Worm (Caenorhabditis elegans) whole organism, young adult: Measurements from ENCODE around the gene Y66D12A.11.

Experiments used
- F39B2.1 ChIP-seq: fragments of 200-800 bp; sonication (Bioruptor generic); IDR thresholded peaks from 2 replicates; pipeline ENCODE4 v1.3.6; 2022; ENCODE audit warnings: missing genetic modification reagents, missing genetic modification characterization, missing compliant biosample characterization
- F49E8.2 ChIP-seq: sonication (generic microtip); optimal IDR thresholded peaks from 3 replicates; lab custom pipeline; 2017; ENCODE audit warnings: missing genetic modification characterization, mild to moderate bottlenecking, missing compliant biosample characterization, antibody characterized with exemption, moderate library complexity; ENCODE audit not compliant: insufficient read depth
- Y56A3A.18 ChIP-seq: fragments of 200-800 bp; sonication (Bioruptor generic); IDR thresholded peaks from 2 replicates; pipeline ENCODE4 v1.3.6; 2022; ENCODE audit warnings: missing genetic modification reagents, missing genetic modification characterization, missing compliant biosample characterization
- Y95B8A.8 ChIP-seq: fragments of 200-800 bp; sonication (Bioruptor generic); IDR thresholded peaks from 2 replicates; pipeline ENCODE4 v1.3.6; 2022; ENCODE audit warnings: missing genetic modification reagents, missing genetic modification characterization, missing compliant biosample characterization
- ccch-3 ChIP-seq: fragments of 200-800 bp; sonication (Bioruptor generic); optimal IDR thresholded peaks from 2 replicates; lab custom pipeline; 2018; ENCODE audit warnings: mild to moderate bottlenecking, missing genetic modification characterization, missing compliant biosample characterization
- ceh-100 ChIP-seq: fragments of 200-800 bp; sonication (Bioruptor generic); IDR thresholded peaks from 2 replicates; pipeline ENCODE4 v1.3.6; 2022; ENCODE audit warnings: missing genetic modification reagents, missing genetic modification characterization, missing compliant biosample characterization
- dpl-1 ChIP-seq: fragments of 150-350 bp; optimal IDR thresholded peaks from 2 replicates; lab custom pipeline; 2014; ENCODE audit warnings: missing biosample characterization, missing genetic modification reagents, missing genetic modification characterization
- ets-4 ChIP-seq: fragments of 200-800 bp; sonication (Bioruptor generic); optimal IDR thresholded peaks from 2 replicates; lab custom pipeline; 2018; ENCODE audit warnings: mild to moderate bottlenecking, missing genetic modification characterization, missing compliant biosample characterization
- hlh-26 ChIP-seq: fragments of 200-800 bp; sonication (Bioruptor generic); conservative IDR thresholded peaks from 2 replicates; pipeline ENCODE4 v1.3.6; 2022; ENCODE audit warnings: missing genetic modification reagents, missing genetic modification characterization, missing compliant biosample characterization
- snpc-4 ChIP-seq, 5 experiments: fragments of 150-350 bp in 1 of 5; sonication (generic microtip) in 4 of 5; optimal IDR thresholded peaks; 2 replicates each; lab custom pipeline; 2014 to 2018; ENCODE audit warnings: missing genetic modification characterization in 5 of 5, missing biosample characterization in 3 of 5, antibody characterized with exemption in 2 of 5, mild to moderate bottlenecking in 2 of 5, missing compliant biosample characterization in 2 of 5, missing genotype in 2 of 5, moderate library complexity in 2 of 5, missing genetic modification reagents in 1 of 5
- ztf-28 ChIP-seq: fragments of 200-800 bp; sonication (Bioruptor generic); IDR thresholded peaks from 2 replicates; pipeline ENCODE4 v1.3.6; 2022; ENCODE audit warnings: missing genetic modification reagents, missing genetic modification characterization, missing compliant biosample characterization

- TF ChIP-seq dpl-1 (GFP tag; lab: Kevin White, UChicago): no peak
- no peak for TF ChIP-seq ceh-100
- no peak for TF ChIP-seq hlh-26
- no peak for TF ChIP-seq F39B2.1
- no peak for TF ChIP-seq Y95B8A.8
- no peak for TF ChIP-seq F49E8.2
- no peak for TF ChIP-seq snpc-4 (GFP tag; optimal IDR thresholded peaks at IDR 0.05; lab: Kevin White, UChicago)
- TF ChIP-seq snpc-4 (tag; optimal IDR thresholded peaks at IDR 0.05; lab: Kevin White, UChicago): no peak
- TF ChIP-seq ztf-28 (GFP tag; lab: Robert Waterston, UW): no peak
- TF ChIP-seq ets-4 (GFP tag; lab: Kevin White, UChicago): no peak
- no peak for TF ChIP-seq Y56A3A.18 (GFP tag; lab: Robert Waterston, UW)
- TF ChIP-seq ccch-3 (GFP tag; lab: Kevin White, UChicago): no peak
Observed at ce11 chrIII:11544947-11545346, 18.3 kb upstream of the Y66D12A.11 start.
